Worm (Caenorhabditis elegans) whole organism, midembryonic: ENCODE data around the gene sptf-2.

ENCODE experiments used
- T22C8.4 ChIP-seq: fragments of 200-800 bp; sonication (Bioruptor generic); IDR thresholded peaks from 2 replicates; pipeline ENCODE4 v1.3.6; 2022; ENCODE audit warnings: missing genetic modification characterization, missing compliant biosample characterization
- cog-1 ChIP-seq: sonication (generic microtip); optimal IDR thresholded peaks from 2 replicates; lab custom pipeline; 2016; ENCODE audit warnings: missing genetic modification characterization, missing compliant biosample characterization
- flt-1 ChIP-seq: fragments of 200-800 bp; sonication (Bioruptor generic); IDR thresholded peaks from 2 replicates; pipeline ENCODE4 v1.3.6; 2022; ENCODE audit warnings: missing genetic modification characterization, missing compliant biosample characterization
- klf-2 ChIP-seq: fragments of 200-800 bp; sonication (Bioruptor generic); conservative IDR thresholded peaks from 2 replicates; pipeline ENCODE4 v1.3.6; 2022; ENCODE audit warnings: missing genetic modification reagents, missing genetic modification characterization, missing compliant biosample characterization
- med-1 ChIP-seq: sonication (generic microtip); optimal IDR thresholded peaks from 2 replicates; lab custom pipeline; 2017; ENCODE audit warnings: missing genetic modification characterization, mild to moderate bottlenecking, missing compliant biosample characterization, antibody characterized with exemption, missing genetic modification reagents; ENCODE audit not compliant: insufficient read depth
- ref-1 ChIP-seq: fragments of 200-800 bp; sonication (Bioruptor generic); conservative IDR thresholded peaks from 2 replicates; pipeline ENCODE4 v1.3.6; 2022; ENCODE audit warnings: missing genetic modification reagents, missing genetic modification characterization, missing compliant biosample characterization
- tab-1 ChIP-seq: fragments of 200-800 bp; sonication (Bioruptor generic); IDR thresholded peaks from 2 replicates; pipeline ENCODE4 v1.3.6; 2022; ENCODE audit warnings: missing genetic modification characterization, missing compliant biosample characterization
- ztf-23 ChIP-seq: fragments of 200-800 bp; sonication (Bioruptor generic); IDR thresholded peaks from 2 replicates; pipeline ENCODE4 v1.3.6; 2022; ENCODE audit warnings: missing genetic modification reagents, missing genetic modification characterization, missing compliant biosample characterization
- ztf-29 ChIP-seq: fragments of 200-800 bp; sonication (Bioruptor generic); IDR thresholded peaks from 2 replicates; pipeline ENCODE4 v1.3.6; 2022; ENCODE audit warnings: missing genetic modification reagents, missing genetic modification characterization, missing compliant biosample characterization

sptf-2 gene

DNA sequence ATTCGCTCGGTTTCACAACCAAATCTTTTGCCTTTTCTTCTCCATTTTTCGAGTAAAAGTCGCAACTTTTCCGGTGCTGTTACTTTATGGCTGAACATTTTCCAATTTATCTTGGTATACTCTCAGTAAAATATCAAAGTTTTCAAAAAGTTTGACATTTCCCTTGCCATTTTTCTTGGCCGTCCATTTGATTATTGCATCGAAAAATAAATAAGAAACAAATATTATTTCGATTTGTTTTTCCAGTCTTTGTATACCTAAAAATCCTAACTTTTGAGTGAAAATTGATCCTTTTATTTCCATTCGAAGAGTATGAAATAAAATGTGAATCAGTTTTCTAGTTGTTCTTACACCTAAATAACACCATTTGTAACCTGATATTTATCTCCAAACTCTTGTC lies 21.2 kb downstream of the sptf-2 start:
- TF ChIP-seq flt-1 (GFP tag; lab: Robert Waterston, UW) = no peak
- TF ChIP-seq tab-1 (GFP tag; lab: Robert Waterston, UW) = no peak
- TF ChIP-seq klf-2 (GFP tag; lab: Robert Waterston, UW) = no peak
- no peak for TF ChIP-seq ztf-23 (GFP tag; lab: Robert Waterston, UW)
- TF ChIP-seq cog-1 (tag; lab: Kevin White, UChicago) = no peak
- no peak for TF ChIP-seq ztf-29 (GFP tag; lab: Robert Waterston, UW)
- no peak for TF ChIP-seq T22C8.4 (GFP tag; lab: Robert Waterston, UW)
- no peak for TF ChIP-seq ref-1
- TF ChIP-seq med-1 (GFP tag; lab: Kevin White, UChicago) = no peak

DNA sequence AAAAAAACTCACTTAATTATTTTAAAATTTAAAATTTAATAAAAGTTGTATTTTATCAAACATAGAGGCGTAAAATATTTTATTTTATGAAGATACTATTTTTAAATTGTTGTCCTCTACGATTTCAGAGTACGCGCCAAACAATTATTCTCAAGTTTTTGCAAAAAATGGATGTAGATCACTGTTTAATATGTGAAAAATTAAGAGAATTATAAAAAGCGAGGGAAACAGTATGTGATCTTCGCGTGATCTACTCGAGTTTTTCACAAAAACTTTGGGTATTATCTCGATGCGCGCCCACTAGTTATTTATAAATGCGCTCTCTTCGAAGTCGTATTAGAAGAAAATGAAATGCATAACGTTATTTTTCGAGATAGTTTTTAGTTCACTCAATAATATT lies 23.6 kb downstream of the sptf-2 start:
- TF ChIP-seq T22C8.4 (GFP tag; lab: Robert Waterston, UW) = no peak

DNA sequence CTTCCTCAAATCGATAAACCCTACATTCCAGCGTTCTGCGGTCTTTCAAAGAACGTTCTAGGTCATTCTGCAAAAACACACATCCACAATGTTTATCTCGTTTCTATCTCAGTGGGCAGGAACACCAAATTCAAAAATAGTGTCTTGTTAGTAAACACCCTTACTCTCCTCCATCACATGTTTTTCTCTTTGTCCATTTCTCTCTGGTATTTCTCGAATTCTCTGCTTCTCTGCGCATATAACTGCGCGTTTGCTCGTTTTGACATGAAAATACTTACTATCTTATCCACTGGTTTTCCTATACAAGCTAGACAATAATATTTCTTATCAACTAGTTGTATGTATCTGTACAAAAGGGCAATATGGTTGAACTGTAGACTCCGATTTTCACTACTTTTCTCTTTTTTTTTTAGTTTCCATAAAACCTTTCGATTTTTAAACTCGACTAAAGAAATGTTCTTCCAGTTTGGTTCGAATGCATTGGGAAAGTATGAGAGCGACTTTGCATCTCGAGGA lies 25.4 kb downstream of the sptf-2 start, which contains the start of gene pyr-1:
TSS of gene pyr-1 (plus strand) at position 466 of the 516 bp plus-strand sequence.
- TF ChIP-seq flt-1 (GFP tag; lab: Robert Waterston, UW) (no peak), ref-1 (no peak), ztf-23 (GFP tag; lab: Robert Waterston, UW) (no peak), cog-1 (tag; lab: Kevin White, UChicago) (no peak), T22C8.4 (GFP tag; lab: Robert Waterston, UW) (no peak), med-1 (GFP tag; lab: Kevin White, UChicago) (no peak), ztf-29 (GFP tag; lab: Robert Waterston, UW) (no peak), klf-2 (GFP tag; lab: Robert Waterston, UW) (no peak), tab-1 (GFP tag; lab: Robert Waterston, UW) (no peak)

DNA sequence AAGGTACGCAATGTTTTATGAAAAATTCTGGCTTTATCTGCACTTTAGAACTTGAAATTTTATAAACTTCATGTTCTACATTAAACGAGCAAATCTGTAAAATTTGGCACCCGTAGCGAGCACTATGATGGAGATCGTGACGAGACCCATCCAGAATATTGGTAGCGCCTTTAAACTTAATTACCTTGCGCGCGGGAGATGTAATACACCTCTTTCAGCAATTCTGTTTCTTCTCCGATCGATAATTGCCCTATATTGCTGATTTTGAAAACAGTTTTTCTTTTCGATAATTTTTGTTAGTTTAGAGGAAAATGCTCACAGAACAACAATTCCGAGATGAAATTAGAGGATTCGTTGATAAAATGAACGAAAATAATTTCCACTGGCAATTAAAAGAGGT lies 33.6 kb downstream of the sptf-2 start, which contains the start of gene atg-10:
TSS of gene atg-10 (plus strand) at position 301 of the 400 bp plus-strand sequence.
- no peak for TF ChIP-seq tab-1 (GFP tag; lab: Robert Waterston, UW)
- TF ChIP-seq ztf-29 (GFP tag; lab: Robert Waterston, UW) = no peak
- no peak for TF ChIP-seq ztf-23 (GFP tag; lab: Robert Waterston, UW)
- TF ChIP-seq ref-1 = no peak
- TF ChIP-seq cog-1 (tag; lab: Kevin White, UChicago) = no peak
- no peak for TF ChIP-seq T22C8.4 (GFP tag; lab: Robert Waterston, UW)
- TF ChIP-seq klf-2 (GFP tag; lab: Robert Waterston, UW) = no peak
- no peak for TF ChIP-seq flt-1 (GFP tag; lab: Robert Waterston, UW)
- TF ChIP-seq med-1 (GFP tag; lab: Kevin White, UChicago) = no peak

DNA sequence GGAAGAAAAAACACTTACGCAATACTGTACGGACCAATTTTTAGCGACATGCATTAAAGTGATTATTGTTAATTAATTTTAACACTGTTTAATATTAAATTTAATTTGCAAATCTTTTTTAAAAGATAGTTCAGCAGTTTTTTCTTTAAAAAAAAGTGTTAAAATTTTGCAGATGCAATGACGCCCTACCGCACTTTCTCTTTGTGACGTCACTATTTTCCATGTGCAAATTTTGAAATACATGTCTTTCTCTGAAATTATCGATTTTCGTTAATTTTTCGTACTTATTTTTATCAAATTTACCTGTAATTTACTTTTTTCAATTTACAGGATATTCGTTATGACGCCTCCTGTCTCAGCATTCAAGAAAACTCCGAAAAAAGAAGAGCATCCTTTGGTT lies 36.3 kb downstream of the sptf-2 start, which contains the start of the genes piga-1 and eif-2Bepsilon:
TSS of gene piga-1 (minus strand) at position 174 of the 400 bp plus-strand sequence.
TSS of gene eif-2Bepsilon (plus strand) at position 331 of the 400 bp plus-strand sequence.
- TF ChIP-seq ztf-29 (GFP tag; lab: Robert Waterston, UW) (no peak), med-1 (GFP tag; lab: Kevin White, UChicago) (no peak), flt-1 (GFP tag; lab: Robert Waterston, UW) (no peak), ztf-23 (GFP tag; lab: Robert Waterston, UW) (no peak), klf-2 (GFP tag; lab: Robert Waterston, UW) (no peak), cog-1 (tag; lab: Kevin White, UChicago) (no peak), tab-1 (GFP tag; lab: Robert Waterston, UW) (no peak), T22C8.4 (GFP tag; lab: Robert Waterston, UW) (no peak), ref-1 (no peak)

DNA sequence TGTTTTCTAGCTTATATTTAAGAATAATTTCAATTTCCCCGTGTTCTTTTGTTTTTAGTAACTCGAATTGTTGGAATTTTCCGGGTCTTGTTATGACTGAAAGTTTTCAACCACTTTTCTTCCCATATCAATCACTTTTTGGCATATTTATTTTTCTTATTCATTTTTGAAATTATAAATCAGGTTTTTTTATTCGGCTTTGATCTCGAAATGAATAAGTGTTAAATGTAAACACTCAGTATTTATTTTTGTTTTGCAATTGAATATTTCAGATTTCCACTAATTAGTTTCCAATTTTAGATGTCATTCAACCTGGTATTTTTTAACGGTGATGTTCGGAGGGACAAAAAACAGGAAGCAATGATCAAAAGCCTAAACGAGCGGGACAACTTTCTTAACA lies 39.3 kb downstream of the sptf-2 start, which contains the start of gene etc-1:
TSS of gene etc-1 (plus strand) at position 301 of the 400 bp plus-strand sequence.
- TF ChIP-seq ref-1 = no peak
- no peak for TF ChIP-seq klf-2 (GFP tag; lab: Robert Waterston, UW)
- TF ChIP-seq med-1 (GFP tag; lab: Kevin White, UChicago) = no peak
- no peak for TF ChIP-seq T22C8.4 (GFP tag; lab: Robert Waterston, UW)
- TF ChIP-seq ztf-29 (GFP tag; lab: Robert Waterston, UW) = no peak
- no peak for TF ChIP-seq tab-1 (GFP tag; lab: Robert Waterston, UW)
- no peak for TF ChIP-seq flt-1 (GFP tag; lab: Robert Waterston, UW)
- no peak for TF ChIP-seq ztf-23 (GFP tag; lab: Robert Waterston, UW)
- no peak for TF ChIP-seq cog-1 (tag; lab: Kevin White, UChicago)

DNA sequence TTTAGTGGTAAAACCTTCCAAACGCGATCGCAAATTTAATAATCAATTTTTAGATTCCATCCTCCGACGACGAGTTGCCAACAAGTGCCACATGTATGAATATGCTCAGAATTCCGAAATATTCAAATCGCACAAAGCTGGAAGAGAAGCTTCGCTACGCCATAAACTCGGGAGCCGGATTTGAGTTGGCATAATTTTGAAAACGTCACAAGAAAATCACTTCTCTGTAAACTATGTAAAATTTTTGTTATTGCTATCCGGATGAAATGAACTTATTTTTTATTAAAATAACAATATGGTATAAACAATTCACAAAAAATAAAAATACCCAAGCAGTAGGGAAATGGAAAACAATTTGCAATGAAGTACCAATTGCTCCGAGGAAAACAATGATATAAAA lies 43.6 kb downstream of the sptf-2 start:
- TF ChIP-seq T22C8.4 (GFP tag; lab: Robert Waterston, UW) (no peak), flt-1 (GFP tag; lab: Robert Waterston, UW) (no peak), ztf-23 (GFP tag; lab: Robert Waterston, UW) (no peak), ztf-29 (GFP tag; lab: Robert Waterston, UW) (no peak), cog-1 (tag; lab: Kevin White, UChicago) (no peak), med-1 (GFP tag; lab: Kevin White, UChicago) (no peak), tab-1 (GFP tag; lab: Robert Waterston, UW) (no peak), klf-2 (GFP tag; lab: Robert Waterston, UW) (no peak), ref-1 (no peak)

DNA sequence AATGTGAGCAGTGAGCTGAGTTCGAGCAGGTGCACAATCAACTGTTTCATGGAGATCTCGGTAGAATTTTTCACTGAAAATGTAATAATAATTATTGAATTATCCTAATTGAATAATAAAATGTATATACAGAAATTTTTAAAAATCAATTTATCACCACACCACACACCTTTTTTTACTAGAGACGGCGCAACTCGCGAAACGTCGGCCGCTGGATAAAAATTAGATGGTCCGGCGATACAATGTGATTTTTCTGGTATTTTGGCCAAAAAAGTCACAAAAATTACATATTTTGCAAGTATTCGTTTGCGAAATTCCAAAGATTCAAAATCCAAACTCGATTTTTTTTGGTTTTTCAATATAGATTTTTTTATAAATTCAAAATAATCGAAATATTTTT lies 45.6 kb downstream of the sptf-2 start:
- no peak for TF ChIP-seq ztf-23 (GFP tag; lab: Robert Waterston, UW)
- TF ChIP-seq klf-2 (GFP tag; lab: Robert Waterston, UW) = no peak
- no peak for TF ChIP-seq cog-1 (tag; lab: Kevin White, UChicago)
- TF ChIP-seq tab-1 (GFP tag; lab: Robert Waterston, UW) = no peak
- no peak for TF ChIP-seq med-1 (GFP tag; lab: Kevin White, UChicago)
- no peak for TF ChIP-seq ref-1
- no peak for TF ChIP-seq ztf-29 (GFP tag; lab: Robert Waterston, UW)
- no peak for TF ChIP-seq flt-1 (GFP tag; lab: Robert Waterston, UW)
- no peak for TF ChIP-seq T22C8.4 (GFP tag; lab: Robert Waterston, UW)

DNA sequence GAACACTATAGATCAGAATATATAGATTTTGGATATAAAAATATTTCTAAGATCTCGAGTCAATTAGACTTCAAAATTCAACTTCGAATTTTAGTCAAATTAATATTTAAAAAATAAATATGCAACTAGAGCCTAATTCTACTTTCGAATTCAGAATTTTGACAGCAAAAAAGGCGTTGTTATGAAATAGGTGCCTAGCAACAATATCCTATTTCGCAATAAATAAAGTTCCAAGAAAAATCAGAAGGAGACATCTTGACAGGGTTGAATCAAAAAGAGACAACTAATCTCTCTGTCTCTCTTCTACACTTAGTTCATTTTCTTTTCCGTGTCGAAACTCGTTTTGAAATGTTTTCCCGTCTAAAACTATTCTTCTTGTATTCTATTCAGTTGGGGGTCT lies 50.1 kb downstream of the sptf-2 start:
- TF ChIP-seq ztf-29 (GFP tag; lab: Robert Waterston, UW) (no peak), cog-1 (tag; lab: Kevin White, UChicago) (no peak), ref-1 (no peak), ztf-23 (GFP tag; lab: Robert Waterston, UW) (no peak)
